Worm (Caenorhabditis elegans) whole organism, young adult: ENCODE data around the gene C16A3.6.

Source experiments
- B0019.2 ChIP-seq: fragments of 200-800 bp; sonication (Bioruptor generic); conservative IDR thresholded peaks from 2 replicates; pipeline ENCODE4 v1.3.6; 2022; ENCODE audit warnings: missing genetic modification reagents, missing genetic modification characterization, missing compliant biosample characterization
- B0261.1 ChIP-seq: sonication (generic microtip); optimal IDR thresholded peaks from 2 replicates; lab custom pipeline; 2016; ENCODE audit warnings: mild to moderate bottlenecking, missing genetic modification characterization, moderate library complexity, missing compliant biosample characterization
- C17E4.6 ChIP-seq: fragments of 200-800 bp; sonication (Bioruptor generic); IDR thresholded peaks from 2 replicates; pipeline ENCODE4 v1.3.6; 2022; ENCODE audit warnings: missing genetic modification reagents, missing genetic modification characterization, missing compliant biosample characterization
- F23B12.7 ChIP-seq: sonication (generic microtip); optimal IDR thresholded peaks from 2 replicates; lab custom pipeline; 2017; ENCODE audit warnings: missing genetic modification characterization, mild to moderate bottlenecking, missing compliant biosample characterization, antibody characterized with exemption, moderate library complexity; ENCODE audit not compliant: insufficient read depth
- F39B2.1 ChIP-seq: fragments of 200-800 bp; sonication (Bioruptor generic); IDR thresholded peaks from 2 replicates; pipeline ENCODE4 v1.3.6; 2022; ENCODE audit warnings: missing genetic modification reagents, missing genetic modification characterization, missing compliant biosample characterization
- F57A8.1 ChIP-seq: fragments of 200-800 bp; sonication (Bioruptor generic); optimal IDR thresholded peaks from 2 replicates; lab custom pipeline; 2018; ENCODE audit warnings: mild to moderate bottlenecking, missing genetic modification characterization, moderate library complexity, missing compliant biosample characterization
- Y53G8AR.9 ChIP-seq: fragments of 200-800 bp; sonication (Bioruptor generic); conservative IDR thresholded peaks from 2 replicates; pipeline ENCODE4 v1.3.6; 2022; ENCODE audit warnings: missing genetic modification reagents, missing genetic modification characterization, missing compliant biosample characterization
- Y67H2A.10 ChIP-seq: fragments of 200-800 bp; sonication (Bioruptor generic); conservative IDR thresholded peaks from 2 replicates; pipeline ENCODE4 v1.3.6; 2022; ENCODE audit warnings: missing genetic modification reagents, missing genetic modification characterization, missing compliant biosample characterization
- ZK185.1 ChIP-seq: sonication (generic microtip); optimal IDR thresholded peaks from 2 replicates; lab custom pipeline; 2016; ENCODE audit warnings: mild to moderate bottlenecking, missing genetic modification characterization, missing compliant biosample characterization; ENCODE audit not compliant: poor library complexity, severe bottlenecking
- ama-1 ChIP-seq, 3 experiments: fragments of 150-350 bp in 1 of 3; sonication (generic microtip) in 2 of 3; optimal IDR thresholded peaks; 2 replicates each; lab custom pipeline; 2014 to 2018; ENCODE audit warnings: missing biosample characterization in 2 of 3, missing genetic modification characterization in 2 of 3, missing genetic modification reagents in 2 of 3
- atf-7 ChIP-seq: sonication (generic microtip); optimal IDR thresholded peaks from 2 replicates; lab custom pipeline; 2017; ENCODE audit warnings: mild to moderate bottlenecking, missing genetic modification characterization, missing compliant biosample characterization
- attf-3 ChIP-seq: fragments of 200-800 bp; sonication (Bioruptor generic); conservative IDR thresholded peaks from 2 replicates; pipeline ENCODE4 v1.3.6; 2022; ENCODE audit warnings: missing genetic modification reagents, missing genetic modification characterization, missing compliant biosample characterization
- attf-6 ChIP-seq: fragments of 200-800 bp; sonication (Bioruptor generic); IDR thresholded peaks from 2 replicates; pipeline ENCODE4 v1.3.6; 2022; ENCODE audit warnings: missing genetic modification reagents, missing genetic modification characterization, missing compliant biosample characterization
- cebp-1 ChIP-seq, 2 experiments: fragments of 200-800 bp in 1 of 2; sonication (Bioruptor generic) in 1 of 2; sonication (generic microtip) in 1 of 2; IDR thresholded peaks in 1 of 2; optimal IDR thresholded peaks in 1 of 2; 2 replicates each; pipeline versions ENCODE4 v1.3.6 to Lab custom; 2017 to 2022; ENCODE audit warnings: missing compliant biosample characterization in 2 of 2, missing genetic modification characterization in 2 of 2, mild to moderate bottlenecking in 1 of 2, missing genetic modification reagents in 1 of 2, moderate library complexity in 1 of 2
- ceh-100 ChIP-seq: fragments of 200-800 bp; sonication (Bioruptor generic); IDR thresholded peaks from 2 replicates; pipeline ENCODE4 v1.3.6; 2022; ENCODE audit warnings: missing genetic modification reagents, missing genetic modification characterization, missing compliant biosample characterization
- ceh-40 ChIP-seq: fragments of 200-800 bp; sonication (Bioruptor generic); IDR thresholded peaks from 2 replicates; pipeline ENCODE4 v1.3.6; 2022; ENCODE audit warnings: missing genetic modification characterization, missing compliant biosample characterization
- ceh-91 ChIP-seq: fragments of 200-800 bp; sonication (Bioruptor generic); IDR thresholded peaks from 2 replicates; pipeline ENCODE4 v1.3.6; 2022; ENCODE audit warnings: missing genetic modification reagents, missing genetic modification characterization, missing compliant biosample characterization
- die-1 ChIP-seq: sonication (generic microtip); optimal IDR thresholded peaks from 2 replicates; lab custom pipeline; 2016; ENCODE audit warnings: missing genotype, mild to moderate bottlenecking, missing genetic modification characterization, missing compliant biosample characterization
- dox-1 ChIP-seq: fragments of 200-800 bp; sonication (Bioruptor generic); IDR thresholded peaks from 2 replicates; pipeline ENCODE4 v1.3.6; 2022; ENCODE audit warnings: missing genetic modification reagents, missing genetic modification characterization, missing compliant biosample characterization
- egl-44 ChIP-seq: fragments of 200-800 bp; sonication (Bioruptor generic); IDR thresholded peaks from 2 replicates; pipeline ENCODE4 v1.3.6; 2022; ENCODE audit warnings: missing genetic modification reagents, missing genetic modification characterization, missing compliant biosample characterization
- ekl-4 ChIP-seq: fragments of 200-800 bp; sonication (Bioruptor generic); IDR thresholded peaks from 2 replicates; pipeline ENCODE4 v1.3.6; 2022; ENCODE audit warnings: missing genetic modification reagents, missing genetic modification characterization, missing compliant biosample characterization
- him-1 ChIP-seq: sonication (generic microtip); optimal IDR thresholded peaks from 2 replicates; lab custom pipeline; 2016; ENCODE audit warnings: missing genotype, missing genetic modification reagents, missing genetic modification characterization, missing compliant biosample characterization
- hrde-1 ChIP-seq: sonication (generic microtip); optimal IDR thresholded peaks from 2 replicates; lab custom pipeline; 2016; ENCODE audit warnings: missing genetic modification characterization, mild to moderate bottlenecking, missing compliant biosample characterization, moderate library complexity, missing genotype, missing genetic modification reagents, borderline replicate concordance
- hsf-1 ChIP-seq: fragments of 200-800 bp; sonication (Bioruptor generic); IDR thresholded peaks from 2 replicates; pipeline ENCODE4 v1.3.6; 2022; ENCODE audit warnings: missing genetic modification reagents, missing genetic modification characterization, missing compliant biosample characterization
- lsl-1 ChIP-seq: fragments of 200-800 bp; sonication (Bioruptor generic); optimal IDR thresholded peaks from 2 replicates; lab custom pipeline; 2018; ENCODE audit warnings: mild to moderate bottlenecking, missing genetic modification characterization, moderate library complexity, missing compliant biosample characterization
- lsy-27 ChIP-seq: sonication (generic microtip); optimal IDR thresholded peaks from 2 replicates; lab custom pipeline; 2017; ENCODE audit warnings: missing genetic modification characterization, mild to moderate bottlenecking, missing compliant biosample characterization, antibody characterized with exemption, missing genotype, borderline replicate concordance; ENCODE audit not compliant: insufficient read depth
- madf-10 ChIP-seq: sonication (generic microtip); optimal IDR thresholded peaks from 2 replicates; lab custom pipeline; 2016; ENCODE audit warnings: mild to moderate bottlenecking, missing genetic modification characterization, missing compliant biosample characterization
- mcd-1 ChIP-seq: fragments of 200-800 bp; sonication (Bioruptor generic); IDR thresholded peaks from 2 replicates; pipeline ENCODE4 v1.3.6; 2022; ENCODE audit warnings: missing genetic modification reagents, missing genetic modification characterization, missing compliant biosample characterization
- mes-4 ChIP-seq: sonication (generic microtip); optimal IDR thresholded peaks from 2 replicates; lab custom pipeline; 2016; ENCODE audit warnings: missing genotype, missing genetic modification characterization, missing compliant biosample characterization
- nfya-1 ChIP-seq: sonication (generic microtip); optimal IDR thresholded peaks from 2 replicates; lab custom pipeline; 2017; ENCODE audit warnings: antibody characterized with exemption, missing compliant biosample characterization, missing genetic modification characterization, borderline replicate concordance; ENCODE audit not compliant: insufficient read depth
- nfyb-1 ChIP-seq: fragments of 200-800 bp; sonication (Bioruptor generic); IDR thresholded peaks from 2 replicates; pipeline ENCODE4 v1.3.6; 2022; ENCODE audit warnings: missing genetic modification reagents, missing genetic modification characterization, missing compliant biosample characterization
- nhr-120 ChIP-seq: fragments of 200-800 bp; sonication (Bioruptor generic); IDR thresholded peaks from 2 replicates; pipeline ENCODE4 v1.3.6; 2022; ENCODE audit warnings: missing genetic modification characterization, missing compliant biosample characterization
- nhr-179 ChIP-seq: sonication (generic microtip); optimal IDR thresholded peaks from 2 replicates; lab custom pipeline; 2016; ENCODE audit warnings: mild to moderate bottlenecking, missing genetic modification characterization, missing compliant biosample characterization
- nhr-90 ChIP-seq: sonication (generic microtip); optimal IDR thresholded peaks from 2 replicates; lab custom pipeline; 2016; ENCODE audit warnings: missing genotype, mild to moderate bottlenecking, missing genetic modification characterization, missing compliant biosample characterization
- pbrm-1 ChIP-seq: fragments of 200-800 bp; sonication (Bioruptor generic); IDR thresholded peaks from 2 replicates; pipeline ENCODE4 v1.3.6; 2022; ENCODE audit warnings: missing genetic modification reagents, missing genetic modification characterization, missing compliant biosample characterization
- rcor-1 ChIP-seq: fragments of 200-800 bp; sonication (Bioruptor generic); IDR thresholded peaks from 2 replicates; pipeline ENCODE4 v1.3.6; 2022; ENCODE audit warnings: missing genetic modification reagents, missing genetic modification characterization, missing compliant biosample characterization
- repo-1 ChIP-seq: sonication (generic microtip); optimal IDR thresholded peaks from 2 replicates; lab custom pipeline; 2017; ENCODE audit warnings: mild to moderate bottlenecking, missing genetic modification characterization, missing compliant biosample characterization
- rpc-1 ChIP-seq, 2 experiments: fragments of 150-350 bp in 1 of 2; sonication (generic microtip) in 1 of 2; optimal IDR thresholded peaks; 2 replicates each; lab custom pipeline; 2014 to 2018; ENCODE audit warnings: missing biosample characterization in 1 of 2, missing genetic modification characterization in 1 of 2, missing genetic modification reagents in 1 of 2, missing genotype in 1 of 2
- snpc-3.4 ChIP-seq: sonication (generic microtip); optimal IDR thresholded peaks from 2 replicates; lab custom pipeline; 2017; ENCODE audit warnings: missing genetic modification characterization, mild to moderate bottlenecking, missing compliant biosample characterization, antibody characterized with exemption, moderate library complexity, missing genotype, missing genetic modification reagents
- somi-1 ChIP-seq: fragments of 200-800 bp; sonication (Bioruptor generic); optimal IDR thresholded peaks from 2 replicates; lab custom pipeline; 2018; ENCODE audit warnings: mild to moderate bottlenecking, missing genetic modification characterization, missing compliant biosample characterization
- unc-130 ChIP-seq: sonication (generic microtip); optimal IDR thresholded peaks from 2 replicates; lab custom pipeline; 2016; ENCODE audit warnings: missing genetic modification reagents, missing genetic modification characterization, missing compliant biosample characterization
- xnd-1 ChIP-seq: sonication (generic microtip); optimal IDR thresholded peaks from 2 replicates; lab custom pipeline; 2016; ENCODE audit warnings: missing genotype, missing genetic modification reagents, missing genetic modification characterization, missing compliant biosample characterization
- zim-3 ChIP-seq: sonication (generic microtip); optimal IDR thresholded peaks from 2 replicates; lab custom pipeline; 2017; ENCODE audit warnings: mild to moderate bottlenecking, missing genetic modification characterization, moderate library complexity, missing compliant biosample characterization
- ztf-28 ChIP-seq: fragments of 200-800 bp; sonication (Bioruptor generic); IDR thresholded peaks from 2 replicates; pipeline ENCODE4 v1.3.6; 2022; ENCODE audit warnings: missing genetic modification reagents, missing genetic modification characterization, missing compliant biosample characterization

The C16A3.6 gene

ce11 chrIII:6373850-6374474, 5.0 kb upstream of the C16A3.6 start (continued):
- TF ChIP-seq ekl-4 (GFP tag; lab: Robert Waterston, UW) (peak; percentile 85), ceh-40 (peak; percentile 34; the same call in 1 of the 2 replicates), zim-3 (tag; lab: Kevin White, UChicago) (peak; percentile 29), Y67H2A.10 (no peak), ZK185.1 (tag; lab: Kevin White, UChicago) (peak; percentile 53), attf-3 (GFP tag; lab: Robert Waterston, UW) (0 out of 2 replicates have a peak, but pooled peaks have one; percentile 18), hsf-1 (GFP tag; lab: Robert Waterston, UW) (peak; percentile 73), mcd-1 (GFP tag; lab: Robert Waterston, UW) (peak; percentile 45), rcor-1 (GFP tag; lab: Robert Waterston, UW) (peak; percentile 53; the same call in 1 of the 2 replicates), ztf-28 (GFP tag; lab: Robert Waterston, UW) (no peak; the same call in 1 of the 2 replicates), cebp-1 (GFP tag; IDR thresholded peaks at IDR 0.05; lab: Robert Waterston, UW) (no peak), cebp-1 (tag; optimal IDR thresholded peaks at IDR 0.05; lab: Kevin White, UChicago) (peak; percentile 65), hrde-1 (tag; lab: Kevin White, UChicago) (peak; percentile 98), B0261.1 (tag; lab: Kevin White, UChicago) (peak; percentile 5), F23B12.7 (tag; lab: Kevin White, UChicago) (peak; percentile 62), nhr-179 (tag; lab: Kevin White, UChicago) (no peak), repo-1 (peak; percentile 74), B0019.2 (GFP tag; lab: Robert Waterston, UW) (no peak), unc-130 (GFP tag; lab: Kevin White, UChicago) (peak; percentile 82), ceh-100 (GFP tag; lab: Robert Waterston, UW) (peak; percentile 36; the same call in 1 of the 2 replicates), nfyb-1 (peak; percentile 86), somi-1 (peak; percentile 38), rpc-1 (optimal IDR thresholded peaks at IDR 0.05; lab: Kevin White, UChicago) (no peak), rpc-1 (tag; optimal IDR thresholded peaks at IDR 0.05; lab: Kevin White, UChicago) (peak; percentile 11), nhr-90 (peak; percentile 46), lsl-1 (GFP tag; lab: Kevin White, UChicago) (peak; percentile 67), ama-1 (optimal IDR thresholded peaks at IDR 0.05; lab: Kevin White, UChicago) (no peak), ama-1 (GFP tag; optimal IDR thresholded peaks at IDR 0.05; lab: Kevin White, UChicago) (peak in 1 of 2 experiments; percentile 82), egl-44 (GFP tag; lab: Robert Waterston, UW) (peak; percentile 15), die-1 (peak; percentile 76), dox-1 (GFP tag; lab: Robert Waterston, UW) (peak; percentile 82), F39B2.1 (GFP tag; lab: Robert Waterston, UW) (peak; percentile 3; the same call in 1 of the 2 replicates), C17E4.6 (GFP tag; lab: Robert Waterston, UW) (peak; percentile 44; the same call in 1 of the 2 replicates), pbrm-1 (GFP tag; lab: Robert Waterston, UW) (peak; percentile 57; the same call in 1 of the 2 replicates), him-1 (tag; lab: Kevin White, UChicago) (peak; percentile 99), nfya-1 (tag; lab: Kevin White, UChicago) (no peak), xnd-1 (tag; lab: Kevin White, UChicago) (peak; percentile 29), madf-10 (tag; lab: Kevin White, UChicago) (no peak), lsy-27 (tag; lab: Kevin White, UChicago) (no peak), snpc-3.4 (peak; percentile 87), F57A8.1 (GFP tag; lab: Kevin White, UChicago) (peak; percentile 82), Y53G8AR.9 (GFP tag; lab: Robert Waterston, UW) (peak; percentile 86), atf-7 (peak; percentile 37), nhr-120 (GFP tag; lab: Robert Waterston, UW) (0 out of 2 replicates have a peak, but pooled peaks have one; percentile 51), ceh-91 (GFP tag; lab: Robert Waterston, UW) (0 out of 2 replicates have a peak, but pooled peaks have one; percentile 20), mes-4 (tag; lab: Kevin White, UChicago) (peak; percentile 14), attf-6 (GFP tag; lab: Robert Waterston, UW) (peak; percentile 81)
